Fruit fly (Drosophila melanogaster) whole organism, embryonic: ENCODE data around the gene Lcch3.
A peak's percentile ranks its signal among the peaks of the same experiment; 100 is the strongest.

Experiments used
- CG10543 ChIP-seq: fragments of 200-800 bp; sonication (Bioruptor generic); optimal IDR thresholded peaks from 3 replicates; lab custom pipeline; 2017; ENCODE audit warnings: missing biosample characterization, mild to moderate bottlenecking, missing genetic modification characterization, moderate library complexity
- CG11093 ChIP-seq: fragments of 200-800 bp; sonication (Bioruptor generic); IDR thresholded peaks from 3 replicates; pipeline ENCODE4 v1.3.6; 2022; ENCODE audit warnings: missing biosample characterization, missing genetic modification characterization
- CG13894 ChIP-seq: fragments of 200-800 bp; sonication (Bioruptor generic); optimal IDR thresholded peaks from 3 replicates; lab custom pipeline; 2018; ENCODE audit warnings: missing biosample characterization, mild to moderate bottlenecking, missing genetic modification characterization, moderate library complexity
- CG14667 ChIP-seq: fragments of 200-800 bp; sonication (Bioruptor generic); IDR thresholded peaks from 2 replicates; pipeline ENCODE4 v1.3.6; 2022; ENCODE audit warnings: missing biosample characterization, missing genetic modification characterization
- CG17612 ChIP-seq: fragments of 200-800 bp; sonication (Bioruptor generic); IDR thresholded peaks from 2 replicates; pipeline ENCODE4 v1.3.6; 2022; ENCODE audit warnings: missing biosample characterization, missing genetic modification characterization
- CG2120 ChIP-seq: fragments of 200-800 bp; sonication (Bioruptor generic); optimal IDR thresholded peaks from 3 replicates; lab custom pipeline; 2016; ENCODE audit warnings: missing biosample characterization, missing genetic modification characterization
- CG2129 ChIP-seq: fragments of 200-800 bp; sonication (Bioruptor generic); IDR thresholded peaks from 2 replicates; pipeline ENCODE4 v1.3.6; 2022; ENCODE audit warnings: missing biosample characterization, missing genetic modification characterization; ENCODE audit not compliant: partially characterized antibody
- CG2889 ChIP-seq: fragments of 200-800 bp; sonication (Bioruptor generic); IDR thresholded peaks from 3 replicates; pipeline ENCODE4 v1.3.6; 2022; ENCODE audit warnings: missing biosample characterization, missing genetic modification characterization
- CG32532 ChIP-seq: fragments of 200-800 bp; sonication (Bioruptor generic); IDR thresholded peaks from 2 replicates; pipeline ENCODE4 v1.3.6; 2022; ENCODE audit warnings: missing biosample characterization, missing genetic modification characterization
- CG33213 ChIP-seq: fragments of 200-800 bp; sonication (Bioruptor generic); optimal IDR thresholded peaks from 3 replicates; lab custom pipeline; 2016; ENCODE audit warnings: missing biosample characterization, missing genetic modification characterization
- CG6254 ChIP-seq: fragments of 200-800 bp; sonication (Bioruptor generic); optimal IDR thresholded peaks from 3 replicates; lab custom pipeline; 2017; ENCODE audit warnings: mild to moderate bottlenecking, missing biosample characterization, missing genetic modification reagents, missing genetic modification characterization
- CG8290 ChIP-seq, 3 experiments: fragments of 200-800 bp; sonication (Bioruptor generic); optimal IDR thresholded peaks; 2 replicates each; lab custom pipeline; 2016 to 2019; ENCODE audit warnings: missing biosample characterization in 3 of 3, missing genetic modification characterization in 3 of 3, mild to moderate bottlenecking in 2 of 3, moderate library complexity in 1 of 3
- Chrac-16 ChIP-seq: fragments of 200-800 bp; sonication (Bioruptor generic); optimal IDR thresholded peaks from 3 replicates; lab custom pipeline; 2016; ENCODE audit warnings: missing biosample characterization, missing genetic modification characterization
- Deaf1 ChIP-seq: fragments of 200-800 bp; optimal IDR thresholded peaks from 3 replicates; lab custom pipeline; 2019; ENCODE audit warnings: missing biosample characterization, mild to moderate bottlenecking, missing genetic modification characterization, moderate library complexity
- ERR ChIP-seq: fragments of 200-800 bp; sonication (Bioruptor generic); optimal IDR thresholded peaks from 2 replicates; lab custom pipeline; 2016; ENCODE audit warnings: missing biosample characterization, missing genetic modification characterization
- Ets65A ChIP-seq: fragments of 200-800 bp; sonication (Bioruptor generic); peaks from one replicate; lab custom pipeline; 2016; ENCODE audit warnings: missing biosample characterization, missing genetic modification characterization
- H15 ChIP-seq: fragments of 200-800 bp; sonication (Bioruptor generic); IDR thresholded peaks from 3 replicates; pipeline ENCODE4 v1.3.6; 2022; ENCODE audit warnings: missing biosample characterization, missing genetic modification characterization
- HLH54F ChIP-seq: fragments of 200-800 bp; sonication (Bioruptor generic); optimal IDR thresholded peaks from 3 replicates; lab custom pipeline; 2016; ENCODE audit warnings: missing biosample characterization, missing genetic modification characterization
- Med ChIP-seq: fragments of 200-800 bp; sonication (Bioruptor generic); peaks from one replicate; lab custom pipeline; 2016; ENCODE audit warnings: missing biosample characterization, missing genetic modification characterization, mild to moderate bottlenecking, inconsistent platforms, moderate library complexity
- Nf-YB ChIP-seq: fragments of 200-800 bp; sonication (Bioruptor generic); optimal IDR thresholded peaks from 3 replicates; lab custom pipeline; 2019; ENCODE audit warnings: missing biosample characterization, mild to moderate bottlenecking, missing genetic modification characterization, moderate library complexity
- Pdp1 ChIP-seq, 2 experiments: fragments of 200-800 bp; sonication (Bioruptor generic); optimal IDR thresholded peaks; 3 replicates each; lab custom pipeline; 2016; ENCODE audit warnings: missing biosample characterization in 2 of 2, missing genetic modification characterization in 2 of 2, mild to moderate bottlenecking in 1 of 2, moderate library complexity in 1 of 2
- Trl ChIP-seq, 3 experiments: fragments of >200 bp in 2 of 3; fragments of 200-800 bp in 1 of 3; sonication (Bioruptor generic) in 1 of 3; optimal IDR thresholded peaks; 2 replicates in 1 of 3; 3 replicates in 2 of 3; lab custom pipeline; 2016 to 2017; ENCODE audit warnings: missing biosample characterization in 1 of 3, missing genetic modification characterization in 1 of 3
- Usf ChIP-seq: fragments of 200-800 bp; sonication (Bioruptor generic); optimal IDR thresholded peaks from 2 replicates; lab custom pipeline; 2017; ENCODE audit warnings: missing genotype, missing biosample characterization, missing genetic modification characterization
- abd-A ChIP-seq: fragments of 200-800 bp; sonication (Bioruptor generic); optimal IDR thresholded peaks from 3 replicates; lab custom pipeline; 2019; ENCODE audit warnings: missing biosample characterization, mild to moderate bottlenecking, missing genetic modification characterization, moderate library complexity
- bcd ChIP-seq: fragments of 200-800 bp; sonication (Bioruptor generic); optimal IDR thresholded peaks from 2 replicates; lab custom pipeline; 2017; ENCODE audit warnings: missing biosample characterization, mild to moderate bottlenecking, missing genetic modification characterization
- cato ChIP-seq: fragments of 200-800 bp; sonication (Bioruptor generic); optimal IDR thresholded peaks from 2 replicates; lab custom pipeline; 2016; ENCODE audit warnings: missing biosample characterization, missing genetic modification characterization, borderline replicate concordance
- ewg ChIP-seq: fragments of 200-800 bp; sonication (Bioruptor generic); optimal IDR thresholded peaks from 3 replicates; lab custom pipeline; 2017; ENCODE audit warnings: mild to moderate bottlenecking, missing biosample characterization, missing genetic modification reagents, missing genetic modification characterization
- fd96Cb ChIP-seq: fragments of 200-800 bp; sonication (Bioruptor generic); optimal IDR thresholded peaks from 2 replicates; lab custom pipeline; 2018; ENCODE audit warnings: missing biosample characterization, mild to moderate bottlenecking, missing genetic modification characterization, moderate library complexity
- fru ChIP-seq: fragments of >200 bp; optimal IDR thresholded peaks from 2 replicates; lab custom pipeline; 2017
- gem ChIP-seq: fragments of 200-800 bp; sonication (Bioruptor generic); optimal IDR thresholded peaks from 2 replicates; lab custom pipeline; 2019; ENCODE audit warnings: missing biosample characterization, mild to moderate bottlenecking, missing genetic modification characterization, moderate library complexity
- gsb ChIP-seq: fragments of 200-800 bp; sonication (Bioruptor generic); IDR thresholded peaks from 2 replicates; pipeline ENCODE4 v1.3.6; 2022; ENCODE audit warnings: missing biosample characterization, missing genetic modification characterization
- lilli ChIP-seq: fragments of 200-800 bp; sonication (Bioruptor generic); optimal IDR thresholded peaks from 3 replicates; lab custom pipeline; 2016; ENCODE audit warnings: missing biosample characterization, missing genetic modification characterization
- nerfin-1 ChIP-seq: fragments of 200-800 bp; sonication (Bioruptor generic); optimal IDR thresholded peaks from 3 replicates; lab custom pipeline; 2019; ENCODE audit warnings: missing biosample characterization, mild to moderate bottlenecking, missing genetic modification characterization, moderate library complexity
- nmo ChIP-seq: fragments of 200-800 bp; sonication (Bioruptor generic); optimal IDR thresholded peaks from 2 replicates; lab custom pipeline; 2018; ENCODE audit warnings: missing biosample characterization, mild to moderate bottlenecking, missing genetic modification characterization, moderate library complexity
- pnt ChIP-seq: fragments of 200-800 bp; sonication (Bioruptor generic); optimal IDR thresholded peaks from 3 replicates; lab custom pipeline; 2016; ENCODE audit warnings: missing biosample characterization, missing genetic modification characterization
- psq ChIP-seq: fragments of 200-800 bp; sonication (Bioruptor generic); optimal IDR thresholded peaks from 2 replicates; lab custom pipeline; 2017; ENCODE audit warnings: missing biosample characterization, missing genetic modification characterization
- scrt ChIP-seq: fragments of 200-800 bp; sonication (Bioruptor generic); optimal IDR thresholded peaks from 2 replicates; lab custom pipeline; 2018; ENCODE audit warnings: missing biosample characterization, mild to moderate bottlenecking, missing genetic modification characterization, moderate library complexity
- sd ChIP-seq: fragments of 200-800 bp; sonication (Bioruptor generic); optimal IDR thresholded peaks from 3 replicates; lab custom pipeline; 2018; ENCODE audit warnings: missing biosample characterization, mild to moderate bottlenecking, missing genetic modification characterization, moderate library complexity
- sens ChIP-seq: fragments of 200-800 bp; sonication (Bioruptor generic); peaks from one replicate; lab custom pipeline; 2016; ENCODE audit warnings: missing biosample characterization, missing genetic modification characterization
- zen2 ChIP-seq: fragments of 200-800 bp; sonication (Bioruptor generic); IDR thresholded peaks from 3 replicates; pipeline ENCODE4 v1.3.6; 2022; ENCODE audit warnings: missing biosample characterization, missing genetic modification characterization; ENCODE audit not compliant: partially characterized antibody

The Lcch3 gene

dm6 chrX:15969577-15969976 lies 44.7 kb downstream of the Lcch3 start:
- TF ChIP-seq CG8290 (GFP tag; optimal IDR thresholded peaks at IDR 0.05; lab: Kevin White, UChicago) (peak; percentile 83), CG8290 (tag; optimal IDR thresholded peaks at IDR 0.05; lab: Kevin White, UChicago) (peak in 1 of 2 experiments; percentile 76), CG33213 (GFP tag; lab: Kevin White, UChicago) (no peak), bcd (no peak), zen2 (GFP tag; lab: Robert Waterston, UW) (no peak), nmo (no peak), CG11093 (GFP tag; lab: Robert Waterston, UW) (no peak), pnt (GFP tag; lab: Kevin White, UChicago) (no peak), gsb (no peak), sens (peak; percentile 25), CG17612 (GFP tag; lab: Robert Waterston, UW) (peak; percentile 67)

- TF ChIP-seq Trl (optimal IDR thresholded peaks at IDR 0.05; lab: Kevin White, UChicago) (peak in 1 of 2 experiments; percentile 17), Trl (GFP tag; optimal IDR thresholded peaks at IDR 0.05; lab: Kevin White, UChicago) (no peak), Chrac-16 (GFP tag; lab: Kevin White, UChicago) (no peak), zen2 (GFP tag; lab: Robert Waterston, UW) (no peak), Deaf1 (tag; lab: Kevin White, UChicago) (peak; percentile 5), gem (tag; lab: Kevin White, UChicago) (no peak), nerfin-1 (tag; lab: Kevin White, UChicago) (peak; percentile 96), sd (tag; lab: Kevin White, UChicago) (peak; percentile 55), abd-A (peak; percentile 31), ewg (GFP tag; lab: Kevin White, UChicago) (peak; percentile 56), CG13894 (peak; percentile 29)
These were observed 46.7 kb downstream of the Lcch3 start for dm6 chrX:15971574-15971973.

dm6 chrX:15973157-15973774 lies 48.4 kb downstream of the Lcch3 start, which contains the start of gene mmd:
Gene mmd, minus strand, starts transcription at chrX:15973159.
- TF ChIP-seq abd-A (peak; percentile 54), CG14667 (GFP tag; lab: Robert Waterston, UW) (no peak), lilli (GFP tag; lab: Kevin White, UChicago) (no peak), ewg (GFP tag; lab: Kevin White, UChicago) (peak; percentile 56), CG6254 (no peak), fd96Cb (tag; lab: Kevin White, UChicago) (no peak), cato (no peak), fru (lab: Kevin White, UChicago) (no peak), CG2889 (no peak), psq (GFP tag; lab: Kevin White, UChicago) (no peak), CG2129 (no peak), CG2120 (GFP tag; lab: Kevin White, UChicago) (no peak), Nf-YB (GFP tag; lab: Kevin White, UChicago) (no peak), ERR (GFP tag; lab: Kevin White, UChicago) (no peak), Trl (optimal IDR thresholded peaks at IDR 0.05; lab: Kevin White, UChicago) (peak; percentile 21 to 44), Trl (GFP tag; optimal IDR thresholded peaks at IDR 0.05; lab: Kevin White, UChicago) (no peak), Usf (no peak), Ets65A (GFP tag; lab: Kevin White, UChicago) (peak; percentile 68), scrt (GFP tag; lab: Kevin White, UChicago) (no peak), CG10543 (no peak), Pdp1 (GFP tag; optimal IDR thresholded peaks at IDR 0.05; lab: Kevin White, UChicago) (no peak), CG32532 (GFP tag; lab: Robert Waterston, UW) (0 out of 2 replicates have a peak, but pooled peaks have one; percentile 20), Deaf1 (tag; lab: Kevin White, UChicago) (peak; percentile 89), CG13894 (peak; percentile 95), HLH54F (GFP tag; lab: Kevin White, UChicago) (no peak), H15 (GFP tag; lab: Robert Waterston, UW) (no peak), Med (GFP tag; lab: Kevin White, UChicago) (no peak)
- TF ChIP-seq, all 482 proteins: peak for 7
